Fruit fly (Drosophila melanogaster): Measurements from ENCODE around the gene CG46306.
A peak's percentile ranks its signal among the peaks of the same experiment; 100 is the strongest.

The CG46306 gene

dm6 chrX:16811213-16811749, 24.0 kb downstream of the CG46306 start, which contains the start of gene CG4829 (continued):
- peak; percentile 79 for TF ChIP-seq CG8388 (GFP tag; optimal IDR thresholded peaks at IDR 0.05)
- peak; percentile 87 for TF ChIP-seq CG18262 (tag; optimal IDR thresholded peaks at IDR 0.05)
- TF ChIP-seq CG31441 (GFP tag; IDR thresholded peaks at IDR 0.05): peak; percentile 93
- no peak for TF ChIP-seq knrl (GFP tag; IDR thresholded peaks at IDR 0.05; ENCODE audit: partially characterized antibody)
- peak; percentile 77 for TF ChIP-seq CG15514 (GFP tag; optimal IDR thresholded peaks at IDR 0.05)
- peak; percentile 77 for TF ChIP-seq CG18476 (GFP tag; optimal IDR thresholded peaks at IDR 0.05)
- TF ChIP-seq CG34224 (GFP tag; IDR thresholded peaks at IDR 0.05; ENCODE audit: partially characterized antibody): no peak
- no peak for TF ChIP-seq nerfin-2 (GFP tag; IDR thresholded peaks at IDR 0.05; ENCODE audit: partially characterized antibody)
- TF ChIP-seq pita (GFP tag; optimal IDR thresholded peaks at IDR 0.05): no peak
- TF ChIP-seq fd102C (GFP tag; optimal IDR thresholded peaks at IDR 0.05): no peak
- TF ChIP-seq Poxn (GFP tag; IDR thresholded peaks at IDR 0.05): peak; percentile 25; the same call in 1 of the 2 replicates
- peak; percentile 83 for TF ChIP-seq NK7.1 (GFP tag; optimal IDR thresholded peaks at IDR 0.05)
- peak; percentile 80 for TF ChIP-seq CG6254 (GFP tag; optimal IDR thresholded peaks at IDR 0.05)
- peak; percentile 65 for TF ChIP-seq E2f2 (GFP tag; IDR thresholded peaks at IDR 0.05)
- TF ChIP-seq pros (GFP tag; optimal IDR thresholded peaks at IDR 0.05): no peak
- peak; percentile 91 for TF ChIP-seq PHDP (tag; optimal IDR thresholded peaks at IDR 0.05)
- peak; percentile 81 for TF ChIP-seq HLH54F (GFP tag; optimal IDR thresholded peaks at IDR 0.05)
- TF ChIP-seq mirr (GFP tag; optimal IDR thresholded peaks at IDR 0.05): peak; percentile 87
- peak; percentile 63 for TF ChIP-seq CG17802 (tag; optimal IDR thresholded peaks at IDR 0.05)
- TF ChIP-seq CG12155 (GFP tag; optimal IDR thresholded peaks at IDR 0.05): peak; percentile 70
- TF ChIP-seq Sry-δ (GFP tag; optimal IDR thresholded peaks at IDR 0.05): peak; percentile 56
- peak; percentile 73 for TF ChIP-seq zfh2 (GFP tag; optimal IDR thresholded peaks at IDR 0.05)
- no peak for TF ChIP-seq dan (GFP tag; IDR thresholded peaks at IDR 0.05)
- peak; percentile 76 for TF ChIP-seq CG6765 (GFP tag; optimal IDR thresholded peaks at IDR 0.05)
- peak; percentile 56 for TF ChIP-seq CG3163 (GFP tag; optimal IDR thresholded peaks at IDR 0.05)
- no peak for TF ChIP-seq fru (optimal IDR thresholded peaks at IDR 0.05)
- TF ChIP-seq CG17359 (tag; optimal IDR thresholded peaks at IDR 0.05): peak; percentile 94
- TF ChIP-seq Hsf (GFP tag; optimal IDR thresholded peaks at IDR 0.05): peak; percentile 86
- peak; percentile 74 for TF ChIP-seq trem (tag; optimal IDR thresholded peaks at IDR 0.05)
- no peak for TF ChIP-seq Dll (GFP tag; IDR thresholded peaks at IDR 0.05; ENCODE audit: partially characterized antibody)
- TF ChIP-seq toy (GFP tag; IDR thresholded peaks at IDR 0.05): peak; percentile 56; the same call in 1 of the 2 replicates
- TF ChIP-seq GATAe (GFP tag; conservative IDR thresholded peaks at IDR 0.05): no peak
- TF ChIP-seq tx (GFP tag; optimal IDR thresholded peaks at IDR 0.05): peak; percentile 77
- peak; percentile 72 for TF ChIP-seq CG32767 (GFP tag; IDR thresholded peaks at IDR 0.05)
- TF ChIP-seq kah (GFP tag; optimal IDR thresholded peaks at IDR 0.05): peak; percentile 92
- peak in 1 of 2 experiments; percentile 61 for TF ChIP-seq Hr78 (GFP tag; optimal IDR thresholded peaks at IDR 0.05)
- TF ChIP-seq tgo (GFP tag; IDR thresholded peaks at IDR 0.05): peak; percentile 87
- no peak for TF ChIP-seq zf30C (GFP tag; optimal IDR thresholded peaks at IDR 0.05)
- TF ChIP-seq h (optimal IDR thresholded peaks at IDR 0.05): no peak
- TF ChIP-seq NfI (GFP tag; optimal IDR thresholded peaks at IDR 0.05): peak; percentile 91
- TF ChIP-seq Lhr (GFP tag; optimal IDR thresholded peaks at IDR 0.05): peak; percentile 44
- peak; percentile 80 for TF ChIP-seq CG10267 (tag; optimal IDR thresholded peaks at IDR 0.05)
- peak; percentile 66 for TF ChIP-seq CHES-1-like (GFP tag; optimal IDR thresholded peaks at IDR 0.05)
- TF ChIP-seq stc (GFP tag; IDR thresholded peaks at IDR 0.05): peak; percentile 87
- TF ChIP-seq CG7357 (GFP tag; IDR thresholded peaks at IDR 0.05): peak; percentile 58; the same call in 1 of the 3 replicates
- TF ChIP-seq HLH3B (GFP tag; IDR thresholded peaks at IDR 0.05): peak; percentile 93
- peak; percentile 86 for TF ChIP-seq CG32772 (GFP tag; IDR thresholded peaks at IDR 0.05)
- peak; percentile 89 for TF ChIP-seq CG6813 (GFP tag; optimal IDR thresholded peaks at IDR 0.05)
- peak; percentile 64 for TF ChIP-seq CG14667 (GFP tag; IDR thresholded peaks at IDR 0.05)
- TF ChIP-seq CG18619 (GFP tag; optimal IDR thresholded peaks at IDR 0.05): peak; percentile 79

Measured in whole organism, embryonic.